Worm (Caenorhabditis elegans) whole organism, L2 larva: ENCODE measurements around the gene F12F6.1.

Experiments
- C34F6.9 ChIP-seq: fragments of 150-350 bp; optimal IDR thresholded peaks from 2 replicates; lab custom pipeline; 2014; ENCODE audit warnings: missing biosample characterization, missing genetic modification characterization
- F13H6.1 ChIP-seq: sonication (generic microtip); optimal IDR thresholded peaks from 2 replicates; lab custom pipeline; 2016; ENCODE audit warnings: missing genetic modification characterization, missing compliant biosample characterization
- R02D3.7 ChIP-seq: fragments of 150-350 bp; optimal IDR thresholded peaks from 2 replicates; lab custom pipeline; 2014; ENCODE audit warnings: missing biosample characterization, missing genetic modification characterization
- Y55F3AM.14 ChIP-seq: fragments of 200-800 bp; sonication (Bioruptor generic); optimal IDR thresholded peaks from 2 replicates; lab custom pipeline; 2018; ENCODE audit warnings: mild to moderate bottlenecking, missing genetic modification characterization, missing compliant biosample characterization
- ZK546.5 ChIP-seq: sonication (generic microtip); optimal IDR thresholded peaks from 2 replicates; lab custom pipeline; 2017; ENCODE audit warnings: missing biosample characterization, missing genetic modification characterization
- alr-1 ChIP-seq: fragments of 150-350 bp; optimal IDR thresholded peaks from 2 replicates; lab custom pipeline; 2014; ENCODE audit warnings: missing biosample characterization, missing genetic modification characterization
- aly-2 ChIP-seq: fragments of 150-350 bp; optimal IDR thresholded peaks from 2 replicates; lab custom pipeline; 2014; ENCODE audit warnings: missing biosample characterization, missing genetic modification characterization
- ama-1 ChIP-seq: fragments of 150-350 bp; optimal IDR thresholded peaks from 2 replicates; lab custom pipeline; 2018; ENCODE audit warnings: inconsistent platforms
- blmp-1 ChIP-seq: sonication (generic microtip); optimal IDR thresholded peaks from 2 replicates; lab custom pipeline; 2017; ENCODE audit warnings: missing genetic modification characterization, mild to moderate bottlenecking, missing compliant biosample characterization, antibody characterized with exemption, moderate library complexity; ENCODE audit not compliant: insufficient read depth
- ceh-16 ChIP-seq: fragments of 150-350 bp; optimal IDR thresholded peaks from 2 replicates; lab custom pipeline; 2014; ENCODE audit warnings: missing biosample characterization, missing genetic modification characterization
- ceh-82 ChIP-seq: fragments of 150-350 bp; optimal IDR thresholded peaks from 2 replicates; lab custom pipeline; 2014; ENCODE audit warnings: missing biosample characterization, missing genetic modification characterization
- crh-2 ChIP-seq: sonication (generic microtip); optimal IDR thresholded peaks from 2 replicates; lab custom pipeline; 2017; ENCODE audit warnings: missing biosample characterization, missing genetic modification characterization
- dmd-4 ChIP-seq: sonication (generic microtip); optimal IDR thresholded peaks from 2 replicates; lab custom pipeline; 2017; ENCODE audit warnings: missing biosample characterization, missing genetic modification characterization
- egl-27 ChIP-seq: sonication (generic microtip); optimal IDR thresholded peaks from 3 replicates; lab custom pipeline; 2017; ENCODE audit warnings: missing biosample characterization, missing genetic modification reagents, missing genetic modification characterization
- elt-1 ChIP-seq: fragments of 150-350 bp; optimal IDR thresholded peaks from 2 replicates; lab custom pipeline; 2014; ENCODE audit warnings: missing biosample characterization, missing genetic modification characterization
- elt-3 ChIP-seq: sonication (generic microtip); optimal IDR thresholded peaks from 2 replicates; lab custom pipeline; 2017; ENCODE audit warnings: missing biosample characterization, missing genetic modification characterization
- fos-1 ChIP-seq: fragments of 150-350 bp; optimal IDR thresholded peaks from 2 replicates; lab custom pipeline; 2014; ENCODE audit warnings: missing biosample characterization, missing genetic modification characterization
- gmeb-1 ChIP-seq: fragments of 150-350 bp; optimal IDR thresholded peaks from 2 replicates; lab custom pipeline; 2014; ENCODE audit warnings: missing biosample characterization, missing genetic modification characterization
- lin-11 ChIP-seq: fragments of 150-350 bp; sonication (generic microtip); optimal IDR thresholded peaks from 2 replicates; lab custom pipeline; 2014; ENCODE audit warnings: missing biosample characterization, missing genetic modification characterization, inconsistent platforms, mixed read lengths
- lin-39 ChIP-seq: fragments of 150-350 bp; optimal IDR thresholded peaks from 2 replicates; lab custom pipeline; 2014; ENCODE audit warnings: missing biosample characterization, missing genetic modification reagents, missing genetic modification characterization
- lsy-2 ChIP-seq, 2 experiments: fragments of 150-350 bp in 1 of 2; sonication (generic microtip) in 1 of 2; optimal IDR thresholded peaks; 2 replicates each; lab custom pipeline; 2014 to 2017; ENCODE audit warnings: missing biosample characterization in 2 of 2, missing genetic modification characterization in 2 of 2
- mab-5 ChIP-seq: fragments of 150-350 bp; optimal IDR thresholded peaks from 2 replicates; lab custom pipeline; 2014; ENCODE audit warnings: missing biosample characterization, missing genetic modification characterization
- mbf-1 ChIP-seq: sonication (generic microtip); optimal IDR thresholded peaks from 2 replicates; lab custom pipeline; 2017; ENCODE audit warnings: missing biosample characterization, missing genetic modification characterization
- mdl-1 ChIP-seq, 2 experiments: fragments of 150-350 bp in 1 of 2; sonication (generic microtip) in 1 of 2; optimal IDR thresholded peaks; 2 replicates each; lab custom pipeline; 2017; ENCODE audit warnings: missing biosample characterization in 2 of 2, missing genetic modification characterization in 2 of 2
- nhr-10 ChIP-seq: sonication (generic microtip); optimal IDR thresholded peaks from 2 replicates; lab custom pipeline; 2017; ENCODE audit warnings: missing biosample characterization, missing genetic modification characterization
- nhr-11 ChIP-seq: fragments of 150-350 bp; optimal IDR thresholded peaks from 2 replicates; lab custom pipeline; 2014; ENCODE audit warnings: missing biosample characterization, missing genetic modification characterization
- nhr-12 ChIP-seq: fragments of 150-350 bp; optimal IDR thresholded peaks from 2 replicates; lab custom pipeline; 2014; ENCODE audit warnings: missing biosample characterization, missing genetic modification characterization
- nhr-129 ChIP-seq: fragments of 150-350 bp; optimal IDR thresholded peaks from 2 replicates; lab custom pipeline; 2014; ENCODE audit warnings: missing biosample characterization, missing genetic modification characterization
- nhr-21 ChIP-seq: fragments of 150-350 bp; optimal IDR thresholded peaks from 2 replicates; lab custom pipeline; 2014; ENCODE audit warnings: missing biosample characterization, missing genetic modification characterization
- nhr-23 ChIP-seq: fragments of 150-350 bp; optimal IDR thresholded peaks from 2 replicates; lab custom pipeline; 2014; ENCODE audit warnings: missing biosample characterization, missing genetic modification reagents, missing genetic modification characterization
- nhr-237 ChIP-seq: fragments of 150-350 bp; optimal IDR thresholded peaks from 2 replicates; lab custom pipeline; 2014; ENCODE audit warnings: missing biosample characterization, missing genetic modification characterization
- nhr-25 ChIP-seq: fragments of 150-350 bp; sonication (generic microtip); optimal IDR thresholded peaks from 3 replicates; lab custom pipeline; 2014; ENCODE audit warnings: missing biosample characterization, missing genetic modification characterization
- nhr-6 ChIP-seq: fragments of 150-350 bp; optimal IDR thresholded peaks from 2 replicates; lab custom pipeline; 2014; ENCODE audit warnings: missing biosample characterization, missing genetic modification characterization
- nhr-77 ChIP-seq: fragments of 150-350 bp; optimal IDR thresholded peaks from 2 replicates; lab custom pipeline; 2014; ENCODE audit warnings: missing biosample characterization, missing genetic modification characterization
- peb-1 ChIP-seq: fragments of 150-350 bp; optimal IDR thresholded peaks from 2 replicates; lab custom pipeline; 2014; ENCODE audit warnings: missing biosample characterization, missing genetic modification characterization
- sem-4 ChIP-seq: fragments of 150-350 bp; optimal IDR thresholded peaks from 2 replicates; lab custom pipeline; 2014; ENCODE audit warnings: missing biosample characterization, missing genetic modification reagents, missing genetic modification characterization
- skn-1 ChIP-seq: sonication (generic microtip); optimal IDR thresholded peaks from 2 replicates; lab custom pipeline; 2017; ENCODE audit warnings: missing biosample characterization, missing genetic modification characterization
- sma-3 ChIP-seq: sonication (generic microtip); optimal IDR thresholded peaks from 2 replicates; lab custom pipeline; 2016; ENCODE audit warnings: missing genetic modification reagents, missing genetic modification characterization, missing compliant biosample characterization
- sma-9 ChIP-seq, 2 experiments: fragments of 150-350 bp in 1 of 2; sonication (generic microtip) in 1 of 2; optimal IDR thresholded peaks; 2 replicates each; lab custom pipeline; 2014 to 2016; ENCODE audit warnings: missing genetic modification characterization in 2 of 2, mild to moderate bottlenecking in 1 of 2, missing biosample characterization in 1 of 2, missing compliant biosample characterization in 1 of 2, missing genetic modification reagents in 1 of 2, moderate library complexity in 1 of 2
- snpc-4 ChIP-seq: fragments of 150-350 bp; optimal IDR thresholded peaks from 2 replicates; lab custom pipeline; 2014; ENCODE audit warnings: missing biosample characterization, missing genetic modification characterization
- unc-55 ChIP-seq: fragments of 150-350 bp; sonication (generic microtip); optimal IDR thresholded peaks from 3 replicates; lab custom pipeline; 2014; ENCODE audit warnings: missing biosample characterization, missing genetic modification reagents, missing genetic modification characterization
- unc-62 ChIP-seq: fragments of 150-350 bp; optimal IDR thresholded peaks from 2 replicates; lab custom pipeline; 2014; ENCODE audit warnings: missing biosample characterization, missing genetic modification reagents, missing genetic modification characterization
- zag-1 ChIP-seq: fragments of 150-350 bp; optimal IDR thresholded peaks from 2 replicates; lab custom pipeline; 2014; ENCODE audit warnings: missing biosample characterization, missing genetic modification characterization
- ztf-1 ChIP-seq: fragments of 200-800 bp; sonication (Bioruptor generic); conservative IDR thresholded peaks from 2 replicates; pipeline ENCODE4 v1.3.6; 2022; ENCODE audit warnings: missing genetic modification characterization, missing compliant biosample characterization
- ztf-11 ChIP-seq: sonication (generic microtip); optimal IDR thresholded peaks from 2 replicates; lab custom pipeline; 2017; ENCODE audit warnings: missing biosample characterization, missing genetic modification characterization
- ztf-4 ChIP-seq: fragments of 150-350 bp; optimal IDR thresholded peaks from 2 replicates; lab custom pipeline; 2014; ENCODE audit warnings: missing biosample characterization, missing genetic modification characterization

The F12F6.1 gene

ce11 chrIV:11602498-11603068, 18.8 kb downstream of the F12F6.1 start, which contains the start of gene rps-11:
TSS of gene rps-11 (plus strand) at chrIV:11602641.
- TF ChIP-seq nhr-12 (tag; lab: Kevin White, UChicago) (no peak), mbf-1 (no peak), mdl-1 (tag; optimal IDR thresholded peaks at IDR 0.05; lab: Kevin White, UChicago) (no peak), nhr-23 (tag; lab: Kevin White, UChicago) (no peak), blmp-1 (tag; lab: Kevin White, UChicago) (no peak), nhr-6 (tag; lab: Kevin White, UChicago) (no peak), F13H6.1 (tag; lab: Kevin White, UChicago) (no peak), elt-3 (tag; lab: Kevin White, UChicago) (no peak), nhr-11 (tag; lab: Kevin White, UChicago) (no peak), Y55F3AM.14 (GFP tag; lab: Kevin White, UChicago) (no peak), ZK546.5 (tag; lab: Kevin White, UChicago) (no peak), ceh-16 (no peak), lin-39 (no peak), C34F6.9 (tag; lab: Kevin White, UChicago) (no peak)

DNA sequence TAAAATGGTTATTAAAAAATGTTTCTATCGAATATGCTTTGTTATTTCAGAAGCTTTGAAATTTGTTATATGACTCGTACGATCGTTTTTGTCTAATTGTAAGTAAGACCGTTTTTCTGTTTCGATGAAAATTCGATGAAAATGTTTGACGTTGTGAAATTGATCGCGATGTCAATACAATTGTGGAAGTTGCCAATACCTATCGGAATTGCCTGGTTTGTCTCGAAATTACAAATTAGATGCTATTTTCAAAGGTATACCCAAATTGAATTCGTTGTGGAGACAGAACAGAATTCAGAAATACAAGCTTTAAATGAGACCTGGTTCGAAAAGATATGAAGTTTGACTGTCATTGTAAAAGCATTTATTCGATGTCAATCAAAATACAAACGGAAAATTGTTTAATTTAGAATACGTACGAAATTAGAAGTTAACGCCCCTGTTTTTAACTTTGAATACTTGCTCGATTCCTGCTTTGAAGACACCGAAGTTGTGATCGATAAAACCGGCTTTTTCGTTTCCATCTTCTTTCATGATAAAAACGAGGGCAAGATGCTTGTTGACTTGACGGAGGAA, 19.6 kb downstream of the F12F6.1 start:
- TF ChIP-seq elt-1 (no peak), crh-2 (no peak), mdl-1 (tag; optimal IDR thresholded peaks at IDR 0.05; lab: Kevin White, UChicago) (no peak), sem-4 (tag; lab: Kevin White, UChicago) (no peak), nhr-237 (tag; lab: Kevin White, UChicago) (no peak), alr-1 (tag; lab: Kevin White, UChicago) (no peak), ama-1 (no peak), nhr-6 (tag; lab: Kevin White, UChicago) (no peak)

DNA sequence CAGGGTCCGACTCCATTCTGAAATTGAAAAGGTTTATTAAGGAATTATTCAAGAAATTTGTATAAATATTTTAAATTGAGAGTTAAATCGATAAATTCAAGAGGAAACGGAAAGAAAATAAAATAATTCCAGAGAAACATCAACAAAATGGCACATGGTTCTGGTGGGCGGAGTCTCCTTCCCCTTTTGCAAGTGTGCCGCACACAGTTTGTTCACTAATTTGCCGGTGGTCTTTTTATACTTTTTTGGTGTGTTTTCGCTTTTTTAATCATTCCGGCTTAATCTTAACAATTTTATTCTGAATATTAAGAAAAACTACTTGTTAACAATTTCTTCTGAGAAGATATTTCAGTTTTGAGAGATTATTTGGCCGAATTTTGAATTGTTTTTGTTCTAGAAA, 21.2 kb downstream of the F12F6.1 start, which contains the start of the genes ragc-1 and Y24F12A.1:
Gene ragc-1 (minus strand): TSS at position 25 of the 400 bp plus-strand sequence.
Gene Y24F12A.1 (plus strand): TSS at position 346 of the 400 bp plus-strand sequence.
- no peak for TF ChIP-seq unc-62
- peak; percentile 40 for TF ChIP-seq gmeb-1
- TF ChIP-seq sma-3 (GFP tag; lab: Kevin White, UChicago): peak; percentile 55
- TF ChIP-seq nhr-10 (tag; lab: Kevin White, UChicago): no peak
- TF ChIP-seq nhr-129 (tag; lab: Kevin White, UChicago): peak; percentile 69
- TF ChIP-seq Y55F3AM.14 (GFP tag; lab: Kevin White, UChicago): no peak
- peak; percentile 50 for TF ChIP-seq crh-2
- TF ChIP-seq ztf-1 (GFP tag; lab: Robert Waterston, UW): no peak
- no peak for TF ChIP-seq R02D3.7
- peak; percentile 18 for TF ChIP-seq snpc-4 (tag; lab: Kevin White, UChicago)
- TF ChIP-seq sem-4 (tag; lab: Kevin White, UChicago): no peak
- TF ChIP-seq nhr-23 (tag; lab: Kevin White, UChicago): no peak
- TF ChIP-seq elt-1: no peak
- TF ChIP-seq F13H6.1 (tag; lab: Kevin White, UChicago): peak; percentile 29
- no peak for TF ChIP-seq ZK546.5 (tag; lab: Kevin White, UChicago)
- TF ChIP-seq mab-5 (tag; lab: Kevin White, UChicago): no peak
- no peak for TF ChIP-seq peb-1
- TF ChIP-seq mbf-1: no peak
- TF ChIP-seq skn-1 (tag; lab: Kevin White, UChicago): peak; percentile 30
- no peak for TF ChIP-seq nhr-6 (tag; lab: Kevin White, UChicago)
- no peak for TF ChIP-seq egl-27 (tag; lab: Kevin White, UChicago)
- no peak for TF ChIP-seq nhr-77
- TF ChIP-seq ztf-4 (tag; lab: Kevin White, UChicago): no peak
- no peak for TF ChIP-seq lin-11 (tag; lab: Kevin White, UChicago)
- TF ChIP-seq ceh-82: no peak
- no peak for TF ChIP-seq nhr-21
- TF ChIP-seq aly-2: no peak
- no peak for TF ChIP-seq nhr-237 (tag; lab: Kevin White, UChicago)
- no peak for TF ChIP-seq dmd-4 (tag; lab: Kevin White, UChicago)
- TF ChIP-seq lin-39: no peak
- peak; percentile 18 for TF ChIP-seq sma-9 (GFP tag; optimal IDR thresholded peaks at IDR 0.05; lab: Kevin White, UChicago)
- TF ChIP-seq sma-9 (tag; optimal IDR thresholded peaks at IDR 0.05; lab: Kevin White, UChicago): no peak
- TF ChIP-seq fos-1 (tag; lab: Kevin White, UChicago): peak; percentile 13
- no peak for TF ChIP-seq zag-1 (tag; lab: Kevin White, UChicago)
- peak; percentile 31 for TF ChIP-seq blmp-1 (tag; lab: Kevin White, UChicago)
- TF ChIP-seq nhr-11 (tag; lab: Kevin White, UChicago): no peak
- no peak for TF ChIP-seq elt-3 (tag; lab: Kevin White, UChicago)
- TF ChIP-seq nhr-25 (tag; lab: Kevin White, UChicago): peak; percentile 51
- TF ChIP-seq ama-1: no peak
- TF ChIP-seq nhr-12 (tag; lab: Kevin White, UChicago): no peak
- TF ChIP-seq lsy-2 (tag; optimal IDR thresholded peaks at IDR 0.05; lab: Kevin White, UChicago): peak in 1 of 2 experiments; percentile 72
- no peak for TF ChIP-seq ztf-11
- peak; percentile 72 for TF ChIP-seq C34F6.9 (tag; lab: Kevin White, UChicago)
- no peak for TF ChIP-seq ceh-16
- TF ChIP-seq mdl-1 (tag; optimal IDR thresholded peaks at IDR 0.05; lab: Kevin White, UChicago): no peak
- TF ChIP-seq unc-55 (GFP tag; lab: Kevin White, UChicago): peak; percentile 68
